Worm (Caenorhabditis elegans) whole organism, L1 larva: Measurements from ENCODE around the gene ben-1.
A peak's percentile ranks its signal among the peaks of the same experiment; 100 is the strongest.

Experiments used
- C04F5.9 ChIP-seq: sonication (generic microtip); optimal IDR thresholded peaks from 2 replicates; lab custom pipeline; 2016; ENCODE audit warnings: missing genetic modification characterization, missing compliant biosample characterization
- C16A3.4 ChIP-seq: fragments of 150-350 bp; optimal IDR thresholded peaks from 2 replicates; lab custom pipeline; 2014; ENCODE audit warnings: missing biosample characterization, missing genetic modification characterization
- Y116A8C.19 ChIP-seq: sonication (generic microtip); optimal IDR thresholded peaks from 2 replicates; lab custom pipeline; 2016; ENCODE audit warnings: missing compliant biosample characterization, missing genetic modification characterization, borderline replicate concordance
- aly-2 ChIP-seq: fragments of 150-350 bp; optimal IDR thresholded peaks from 2 replicates; lab custom pipeline; 2014; ENCODE audit warnings: missing biosample characterization, missing genetic modification characterization
- blmp-1 ChIP-seq: fragments of 150-350 bp; optimal IDR thresholded peaks from 2 replicates; lab custom pipeline; 2014; ENCODE audit warnings: missing biosample characterization, missing genetic modification characterization
- ceh-8 ChIP-seq: fragments of 200-800 bp; sonication (Bioruptor generic); optimal IDR thresholded peaks from 2 replicates; lab custom pipeline; 2018; ENCODE audit warnings: mild to moderate bottlenecking, missing genetic modification characterization, moderate library complexity, missing compliant biosample characterization
- ceh-82 ChIP-seq, 3 experiments: fragments of 150-350 bp in 1 of 3; sonication (generic microtip) in 2 of 3; optimal IDR thresholded peaks; 2 replicates each; lab custom pipeline; 2014 to 2017; ENCODE audit warnings: missing biosample characterization in 3 of 3, missing genetic modification characterization in 3 of 3
- dpl-1 ChIP-seq, 3 experiments: fragments of 150-350 bp in 2 of 3; sonication (generic microtip) in 1 of 3; optimal IDR thresholded peaks; 2 replicates each; lab custom pipeline; 2014 to 2017; ENCODE audit warnings: missing biosample characterization in 3 of 3, missing genetic modification characterization in 3 of 3, missing genetic modification reagents in 3 of 3
- dsc-1 ChIP-seq: sonication (generic microtip); optimal IDR thresholded peaks from 2 replicates; lab custom pipeline; 2016; ENCODE audit warnings: mild to moderate bottlenecking, missing genetic modification characterization, missing compliant biosample characterization
- efl-1 ChIP-seq, 4 experiments: fragments of 150-350 bp; optimal IDR thresholded peaks in 3 of 4; peaks in 1 of 4; 1 replicate in 1 of 4; 2 replicates in 3 of 4; lab custom pipeline; 2014; ENCODE audit warnings: missing biosample characterization in 2 of 4, missing genetic modification characterization in 2 of 4, missing genetic modification reagents in 2 of 4
- egl-13 ChIP-seq: sonication (generic microtip); optimal IDR thresholded peaks from 2 replicates; lab custom pipeline; 2016; ENCODE audit warnings: missing genotype, missing genetic modification reagents, missing genetic modification characterization, missing compliant biosample characterization
- elt-2 ChIP-seq: sonication (generic microtip); optimal IDR thresholded peaks from 2 replicates; lab custom pipeline; 2016; ENCODE audit warnings: missing genetic modification characterization, mild to moderate bottlenecking, inconsistent platforms, missing compliant biosample characterization, missing genetic modification reagents
- ets-5 ChIP-seq: fragments of 200-800 bp; sonication (Bioruptor generic); IDR thresholded peaks from 2 replicates; pipeline ENCODE4 v1.3.6; 2022; ENCODE audit warnings: missing genetic modification characterization, missing compliant biosample characterization
- fkh-10 ChIP-seq: sonication (generic microtip); optimal IDR thresholded peaks from 2 replicates; lab custom pipeline; 2017; ENCODE audit warnings: missing biosample characterization, missing genetic modification reagents, missing genetic modification characterization
- fkh-4 ChIP-seq: sonication (generic microtip); optimal IDR thresholded peaks from 2 replicates; lab custom pipeline; 2016; ENCODE audit warnings: missing compliant biosample characterization, missing genetic modification characterization, borderline replicate concordance
- fos-1 ChIP-seq: fragments of 150-350 bp; optimal IDR thresholded peaks from 2 replicates; lab custom pipeline; 2014; ENCODE audit warnings: missing biosample characterization, missing genetic modification characterization
- hlh-17 ChIP-seq: fragments of 200-800 bp; sonication (Bioruptor generic); optimal IDR thresholded peaks from 2 replicates; lab custom pipeline; 2018; ENCODE audit warnings: missing genetic modification characterization, mild to moderate bottlenecking, missing compliant biosample characterization, moderate library complexity, borderline replicate concordance
- hlh-4 ChIP-seq: sonication (generic microtip); optimal IDR thresholded peaks from 2 replicates; lab custom pipeline; 2016; ENCODE audit warnings: mild to moderate bottlenecking, missing genetic modification characterization, missing compliant biosample characterization
- hpl-2 ChIP-seq: fragments of 150-350 bp; optimal IDR thresholded peaks from 2 replicates; lab custom pipeline; 2014; ENCODE audit warnings: missing biosample characterization, missing genetic modification reagents, missing genetic modification characterization
- isw-1 ChIP-seq: fragments of 200-800 bp; sonication (Bioruptor generic); IDR thresholded peaks from 2 replicates; pipeline ENCODE4 v1.3.6; 2022; ENCODE audit warnings: missing genetic modification characterization, missing compliant biosample characterization
- jun-1 ChIP-seq: fragments of 150-350 bp; optimal IDR thresholded peaks from 2 replicates; lab custom pipeline; 2014; ENCODE audit warnings: missing biosample characterization, missing genetic modification reagents, missing genetic modification characterization
- lin-13 ChIP-seq: fragments of 150-350 bp; optimal IDR thresholded peaks from 2 replicates; lab custom pipeline; 2014; ENCODE audit warnings: missing biosample characterization, missing genetic modification reagents, missing genetic modification characterization
- lin-14 ChIP-seq: fragments of 200-800 bp; sonication (Bioruptor generic); optimal IDR thresholded peaks from 2 replicates; lab custom pipeline; 2018; ENCODE audit warnings: mild to moderate bottlenecking, missing genetic modification characterization, moderate library complexity, missing compliant biosample characterization
- lin-35 ChIP-seq, 2 experiments: fragments of 150-350 bp; optimal IDR thresholded peaks; 2 replicates each; lab custom pipeline; 2014; ENCODE audit warnings: missing biosample characterization in 2 of 2, missing genetic modification characterization in 2 of 2, missing genetic modification reagents in 2 of 2
- lin-39 ChIP-seq: fragments of 150-350 bp; optimal IDR thresholded peaks from 2 replicates; lab custom pipeline; 2014; ENCODE audit warnings: missing biosample characterization, missing genetic modification reagents, missing genetic modification characterization
- mdl-1 ChIP-seq, 2 experiments: fragments of 150-350 bp; optimal IDR thresholded peaks; 2 replicates each; lab custom pipeline; 2014 to 2017; ENCODE audit warnings: missing biosample characterization in 2 of 2, missing genetic modification characterization in 2 of 2, inconsistent platforms in 1 of 2
- nhr-20 ChIP-seq: sonication (generic microtip); optimal IDR thresholded peaks from 2 replicates; lab custom pipeline; 2016; ENCODE audit warnings: mild to moderate bottlenecking, missing genetic modification characterization, missing compliant biosample characterization
- nhr-71 ChIP-seq: sonication (generic microtip); optimal IDR thresholded peaks from 2 replicates; lab custom pipeline; 2016; ENCODE audit warnings: mild to moderate bottlenecking, missing genetic modification characterization, moderate library complexity, missing compliant biosample characterization
- nhr-90 ChIP-seq: sonication (generic microtip); optimal IDR thresholded peaks from 2 replicates; lab custom pipeline; 2016; ENCODE audit warnings: mild to moderate bottlenecking, missing genetic modification characterization, missing compliant biosample characterization; ENCODE audit not compliant: poor library complexity
- pax-3 ChIP-seq: fragments of 200-800 bp; sonication (Bioruptor generic); optimal IDR thresholded peaks from 2 replicates; lab custom pipeline; 2018; ENCODE audit warnings: mild to moderate bottlenecking, missing genetic modification characterization, moderate library complexity, missing compliant biosample characterization
- rnt-1 ChIP-seq: sonication (generic microtip); optimal IDR thresholded peaks from 2 replicates; lab custom pipeline; 2016; ENCODE audit warnings: mild to moderate bottlenecking, missing genetic modification characterization, moderate library complexity, missing compliant biosample characterization
- snu-23 ChIP-seq: sonication (generic microtip); optimal IDR thresholded peaks from 2 replicates; lab custom pipeline; 2016; ENCODE audit warnings: missing genetic modification characterization, missing compliant biosample characterization
- sox-4 ChIP-seq: sonication (generic microtip); optimal IDR thresholded peaks from 2 replicates; lab custom pipeline; 2016; ENCODE audit warnings: missing genetic modification characterization, missing compliant biosample characterization
- sptf-1 ChIP-seq: fragments of 150-350 bp; optimal IDR thresholded peaks from 2 replicates; lab custom pipeline; 2014; ENCODE audit warnings: missing biosample characterization, missing genetic modification characterization
- sup-37 ChIP-seq: fragments of 200-800 bp; sonication (Bioruptor generic); optimal IDR thresholded peaks from 2 replicates; lab custom pipeline; 2018; ENCODE audit warnings: mild to moderate bottlenecking, missing genetic modification characterization, missing compliant biosample characterization
- swsn-7 ChIP-seq: sonication (generic microtip); optimal IDR thresholded peaks from 2 replicates; lab custom pipeline; 2016; ENCODE audit warnings: missing genetic modification characterization, missing compliant biosample characterization
- tlp-1 ChIP-seq: fragments of 150-350 bp; optimal IDR thresholded peaks from 2 replicates; lab custom pipeline; 2014; ENCODE audit warnings: missing biosample characterization, missing genetic modification characterization
- unc-62 ChIP-seq: fragments of 150-350 bp; optimal IDR thresholded peaks from 2 replicates; lab custom pipeline; 2014; ENCODE audit warnings: missing biosample characterization, missing genetic modification reagents, missing genetic modification characterization
- unc-86 ChIP-seq: sonication (generic microtip); optimal IDR thresholded peaks from 2 replicates; lab custom pipeline; 2016; ENCODE audit warnings: missing genetic modification characterization, missing compliant biosample characterization
- vab-15 ChIP-seq: sonication (generic microtip); optimal IDR thresholded peaks from 2 replicates; lab custom pipeline; 2017; ENCODE audit warnings: missing genotype, mild to moderate bottlenecking, missing genetic modification characterization, missing compliant biosample characterization
- ztf-11 ChIP-seq, 2 experiments: sonication (generic microtip); optimal IDR thresholded peaks; 2 replicates each; lab custom pipeline; 2016 to 2017; ENCODE audit warnings: missing genetic modification characterization in 2 of 2, missing biosample characterization in 1 of 2, missing compliant biosample characterization in 1 of 2
- ztf-4 ChIP-seq: fragments of 150-350 bp; optimal IDR thresholded peaks from 2 replicates; lab custom pipeline; 2014; ENCODE audit warnings: missing biosample characterization, missing genetic modification characterization

ben-1 gene

DNA sequence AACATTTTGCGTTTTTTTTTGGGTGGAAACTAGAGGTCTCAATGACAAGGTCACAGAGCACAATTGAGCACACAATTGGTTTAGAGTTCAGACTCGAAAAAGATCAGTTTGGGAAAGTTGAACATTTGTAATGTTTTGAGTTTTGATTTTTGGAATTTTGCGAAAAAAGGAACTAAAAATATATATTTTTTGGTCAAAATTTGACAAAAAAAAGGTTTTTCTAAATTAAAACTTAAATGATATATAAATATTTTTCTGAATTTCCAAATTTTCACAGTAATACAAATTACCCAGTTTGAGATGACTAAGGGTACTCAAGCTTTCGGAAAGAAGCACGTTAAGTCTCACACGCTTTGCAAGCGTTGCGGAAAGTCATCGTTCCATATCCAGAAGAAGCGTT lies 13.1 kb downstream of the ben-1 start, which contains the start of gene rpl-37:
Gene rpl-37 (plus strand): TSS at position 301 of the 400 bp plus-strand sequence.
- TF ChIP-seq sup-37 (no peak), dsc-1 (tag; lab: Kevin White, UChicago) (no peak), hlh-17 (GFP tag; lab: Kevin White, UChicago) (no peak)

ce11 chrIII:3523363-3523762 lies 18.1 kb downstream of the ben-1 start:
- no peak for TF ChIP-seq efl-1 (optimal IDR thresholded peaks at IDR 0.05; lab: Kevin White, UChicago)
- peak in 1 of 2 experiments; percentile 49 for TF ChIP-seq efl-1 (GFP tag; optimal IDR thresholded peaks at IDR 0.05 in 1 of 2; lab: Kevin White, UChicago)
- no peak for TF ChIP-seq unc-62
- TF ChIP-seq, all 84 proteins: peak for 1

- TF ChIP-seq Y116A8C.19 (no peak), sup-37 (no peak), elt-2 (tag; lab: Kevin White, UChicago) (peak; percentile 76), ceh-8 (GFP tag; lab: Kevin White, UChicago) (no peak), ets-5 (no peak), dsc-1 (tag; lab: Kevin White, UChicago) (no peak), fos-1 (no peak), fkh-4 (tag; lab: Kevin White, UChicago) (no peak), jun-1 (tag; lab: Kevin White, UChicago) (no peak), vab-15 (no peak), ztf-4 (no peak), dpl-1 (GFP tag; optimal IDR thresholded peaks at IDR 0.05; lab: Kevin White, UChicago) (no peak), lin-13 (no peak), pax-3 (tag; lab: Kevin White, UChicago) (no peak), nhr-20 (tag; lab: Kevin White, UChicago) (peak; percentile 25), C16A3.4 (tag; lab: Kevin White, UChicago) (no peak), blmp-1 (tag; lab: Kevin White, UChicago) (peak; percentile 71), hlh-4 (tag; lab: Kevin White, UChicago) (no peak), nhr-71 (tag; lab: Kevin White, UChicago) (peak; percentile 27), tlp-1 (tag; lab: Kevin White, UChicago) (no peak), ztf-11 (tag; optimal IDR thresholded peaks at IDR 0.05; lab: Kevin White, UChicago) (no peak), isw-1 (no peak), swsn-7 (tag; lab: Kevin White, UChicago) (no peak), aly-2 (tag; lab: Kevin White, UChicago) (no peak), C04F5.9 (tag; lab: Kevin White, UChicago) (no peak), lin-39 (tag; lab: Kevin White, UChicago) (no peak), ceh-82 (tag; optimal IDR thresholded peaks at IDR 0.05; lab: Kevin White, UChicago) (no peak), hpl-2 (GFP tag; lab: Kevin White, UChicago) (no peak), fkh-10 (GFP tag; lab: Kevin White, UChicago) (no peak), egl-13 (no peak), mdl-1 (tag; optimal IDR thresholded peaks at IDR 0.05; lab: Kevin White, UChicago) (peak in 1 of 2 experiments; percentile 56), sptf-1 (tag; lab: Kevin White, UChicago) (no peak), nhr-90 (tag; lab: Kevin White, UChicago) (peak; percentile 11), rnt-1 (no peak), sox-4 (no peak), lin-35 (GFP tag; optimal IDR thresholded peaks at IDR 0.05; lab: Kevin White, UChicago) (peak in 1 of 2 experiments; percentile 44), lin-14 (GFP tag; lab: Kevin White, UChicago) (peak; percentile 10), snu-23 (GFP tag; lab: Kevin White, UChicago) (peak; percentile 18), unc-86 (tag; lab: Kevin White, UChicago) (no peak)
Measured at ce11 chrIII:3520417-3520816, 21.0 kb downstream of the ben-1 start.
